Fruit fly (Drosophila melanogaster) whole organism, embryonic: ENCODE data around the gene CG8112.

Source experiments
- CG12391 ChIP-seq: fragments of 200-800 bp; sonication (Bioruptor generic); optimal IDR thresholded peaks from 3 replicates; lab custom pipeline; 2018; ENCODE audit warnings: missing biosample characterization, mild to moderate bottlenecking, missing genetic modification characterization, moderate library complexity
- CG2712 ChIP-seq: fragments of 200-800 bp; optimal IDR thresholded peaks from 3 replicates; lab custom pipeline; 2019; ENCODE audit warnings: missing biosample characterization, mild to moderate bottlenecking, missing genetic modification characterization, moderate library complexity
- CG5245 ChIP-seq: fragments of 200-800 bp; sonication (Bioruptor generic); optimal IDR thresholded peaks from 3 replicates; lab custom pipeline; 2016; ENCODE audit warnings: missing biosample characterization, missing genetic modification characterization
- CG8478 ChIP-seq: fragments of >200 bp; optimal IDR thresholded peaks from 2 replicates; lab custom pipeline; 2018
- CG9215 ChIP-seq: fragments of 200-800 bp; sonication (Bioruptor generic); IDR thresholded peaks from 2 replicates; pipeline ENCODE4 v1.3.6; 2022; ENCODE audit warnings: missing biosample characterization, missing genetic modification characterization
- CG9817 ChIP-seq: fragments of 200-800 bp; sonication (Bioruptor generic); optimal IDR thresholded peaks from 2 replicates; lab custom pipeline; 2018; ENCODE audit warnings: missing biosample characterization, mild to moderate bottlenecking, missing genetic modification characterization, moderate library complexity
- HLH4C ChIP-seq: fragments of 200-800 bp; sonication (Bioruptor generic); IDR thresholded peaks from 3 replicates; pipeline ENCODE4 v1.3.6; 2022; ENCODE audit warnings: missing biosample characterization, missing genetic modification characterization; ENCODE audit not compliant: partially characterized antibody
- Lim3 ChIP-seq: fragments of 200-800 bp; sonication (Bioruptor generic); IDR thresholded peaks from 2 replicates; pipeline ENCODE4 v1.3.6; 2022; ENCODE audit warnings: missing biosample characterization, missing genetic modification characterization
- gfzf ChIP-seq: fragments of 200-800 bp; sonication (Bioruptor generic); optimal IDR thresholded peaks from 2 replicates; lab custom pipeline; 2016; ENCODE audit warnings: missing biosample characterization, mild to moderate bottlenecking, missing genetic modification characterization, moderate library complexity
- zfh1 ChIP-seq: fragments of 200-800 bp; sonication (Bioruptor generic); IDR thresholded peaks from 3 replicates; pipeline ENCODE4 v1.3.6; 2022; ENCODE audit warnings: missing biosample characterization, missing genetic modification characterization

DNA sequence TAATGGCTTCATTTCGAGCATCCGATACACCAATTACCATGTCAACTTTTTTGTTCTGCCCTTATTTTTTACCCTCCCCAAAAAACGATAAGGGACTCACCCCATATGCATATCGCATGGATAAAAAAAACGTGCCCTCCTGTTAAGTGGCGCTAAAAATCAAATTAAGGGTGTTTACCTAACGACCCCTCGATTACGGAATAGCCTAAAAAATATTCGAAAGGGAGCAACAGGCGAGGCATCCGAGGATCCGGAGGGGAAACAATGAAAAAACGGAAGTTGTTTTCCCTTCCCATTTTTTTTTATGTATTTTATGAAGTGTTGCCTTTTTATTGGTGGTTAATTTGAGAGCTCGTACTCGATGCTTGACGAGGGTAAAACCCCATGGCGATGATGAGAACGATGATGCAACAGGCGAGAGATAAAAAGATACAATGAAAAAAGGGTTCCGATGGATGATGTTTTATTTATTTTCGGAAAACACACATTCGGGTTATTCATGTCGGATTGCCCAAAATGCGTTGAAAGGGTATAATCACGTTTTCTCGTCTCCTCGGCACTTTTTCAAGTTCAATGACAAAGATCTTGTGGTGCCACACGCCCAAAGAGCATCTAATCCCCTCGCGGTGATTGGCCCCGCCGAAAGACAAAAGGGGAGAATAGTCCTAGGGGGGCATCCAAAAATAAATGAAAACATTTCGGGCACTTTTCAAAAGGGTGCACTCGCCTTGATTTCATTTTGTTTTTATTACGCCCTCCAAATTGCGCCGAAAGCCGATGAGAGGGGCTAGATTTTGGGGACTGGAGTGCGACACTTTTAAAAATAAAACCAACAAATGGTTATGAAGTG lies 28.2 kb upstream of the CG8112 start, which contains the start of gene CG44227:
- TF ChIP-seq HLH4C (GFP tag; lab: Robert Waterston, UW) (no peak), CG12391 (tag; lab: Kevin White, UChicago) (no peak), gfzf (GFP tag; lab: Kevin White, UChicago) (no peak), Lim3 (GFP tag; lab: Robert Waterston, UW) (no peak), CG9817 (tag; lab: Kevin White, UChicago) (no peak), CG8478 (lab: Kevin White, UChicago) (no peak), CG9215 (GFP tag; lab: Robert Waterston, UW) (no peak), CG2712 (tag; lab: Kevin White, UChicago) (no peak), CG5245 (GFP tag; lab: Kevin White, UChicago) (no peak), zfh1 (no peak)
